Worm (Caenorhabditis elegans) whole organism, L2 larva: Measurements from ENCODE around the gene copb-2.
A peak's percentile ranks its signal among the peaks of the same experiment; 100 is the strongest.

Experiments used
- F13H6.1 ChIP-seq: sonication (generic microtip); optimal IDR thresholded peaks from 2 replicates; lab custom pipeline; 2016; ENCODE audit warnings: missing genetic modification characterization, missing compliant biosample characterization
- R02D3.7 ChIP-seq: fragments of 150-350 bp; optimal IDR thresholded peaks from 2 replicates; lab custom pipeline; 2014; ENCODE audit warnings: missing biosample characterization, missing genetic modification characterization
- Y55F3AM.14 ChIP-seq: fragments of 200-800 bp; sonication (Bioruptor generic); optimal IDR thresholded peaks from 2 replicates; lab custom pipeline; 2018; ENCODE audit warnings: mild to moderate bottlenecking, missing genetic modification characterization, missing compliant biosample characterization
- ama-1 ChIP-seq: fragments of 150-350 bp; optimal IDR thresholded peaks from 2 replicates; lab custom pipeline; 2018; ENCODE audit warnings: inconsistent platforms
- blmp-1 ChIP-seq: sonication (generic microtip); optimal IDR thresholded peaks from 2 replicates; lab custom pipeline; 2017; ENCODE audit warnings: missing genetic modification characterization, mild to moderate bottlenecking, missing compliant biosample characterization, antibody characterized with exemption, moderate library complexity; ENCODE audit not compliant: insufficient read depth
- ceh-16 ChIP-seq: fragments of 150-350 bp; optimal IDR thresholded peaks from 2 replicates; lab custom pipeline; 2014; ENCODE audit warnings: missing biosample characterization, missing genetic modification characterization
- crh-2 ChIP-seq: sonication (generic microtip); optimal IDR thresholded peaks from 2 replicates; lab custom pipeline; 2017; ENCODE audit warnings: missing biosample characterization, missing genetic modification characterization
- dmd-4 ChIP-seq: sonication (generic microtip); optimal IDR thresholded peaks from 2 replicates; lab custom pipeline; 2017; ENCODE audit warnings: missing biosample characterization, missing genetic modification characterization
- egl-27 ChIP-seq: sonication (generic microtip); optimal IDR thresholded peaks from 3 replicates; lab custom pipeline; 2017; ENCODE audit warnings: missing biosample characterization, missing genetic modification reagents, missing genetic modification characterization
- elt-1 ChIP-seq: fragments of 150-350 bp; optimal IDR thresholded peaks from 2 replicates; lab custom pipeline; 2014; ENCODE audit warnings: missing biosample characterization, missing genetic modification characterization
- fos-1 ChIP-seq: fragments of 150-350 bp; optimal IDR thresholded peaks from 2 replicates; lab custom pipeline; 2014; ENCODE audit warnings: missing biosample characterization, missing genetic modification characterization
- gmeb-1 ChIP-seq: fragments of 150-350 bp; optimal IDR thresholded peaks from 2 replicates; lab custom pipeline; 2014; ENCODE audit warnings: missing biosample characterization, missing genetic modification characterization
- lin-11 ChIP-seq: fragments of 150-350 bp; sonication (generic microtip); optimal IDR thresholded peaks from 2 replicates; lab custom pipeline; 2014; ENCODE audit warnings: missing biosample characterization, missing genetic modification characterization, inconsistent platforms, mixed read lengths
- lin-13 ChIP-seq: fragments of 150-350 bp; optimal IDR thresholded peaks from 2 replicates; lab custom pipeline; 2014; ENCODE audit warnings: missing biosample characterization, missing genetic modification reagents, missing genetic modification characterization
- lin-39 ChIP-seq: fragments of 150-350 bp; optimal IDR thresholded peaks from 2 replicates; lab custom pipeline; 2014; ENCODE audit warnings: missing biosample characterization, missing genetic modification reagents, missing genetic modification characterization
- lsy-2 ChIP-seq, 2 experiments: fragments of 150-350 bp in 1 of 2; sonication (generic microtip) in 1 of 2; optimal IDR thresholded peaks; 2 replicates each; lab custom pipeline; 2014 to 2017; ENCODE audit warnings: missing biosample characterization in 2 of 2, missing genetic modification characterization in 2 of 2
- mab-5 ChIP-seq: fragments of 150-350 bp; optimal IDR thresholded peaks from 2 replicates; lab custom pipeline; 2014; ENCODE audit warnings: missing biosample characterization, missing genetic modification characterization
- mdl-1 ChIP-seq, 2 experiments: fragments of 150-350 bp in 1 of 2; sonication (generic microtip) in 1 of 2; optimal IDR thresholded peaks; 2 replicates each; lab custom pipeline; 2017; ENCODE audit warnings: missing biosample characterization in 2 of 2, missing genetic modification characterization in 2 of 2
- nhr-10 ChIP-seq: sonication (generic microtip); optimal IDR thresholded peaks from 2 replicates; lab custom pipeline; 2017; ENCODE audit warnings: missing biosample characterization, missing genetic modification characterization
- nhr-11 ChIP-seq: fragments of 150-350 bp; optimal IDR thresholded peaks from 2 replicates; lab custom pipeline; 2014; ENCODE audit warnings: missing biosample characterization, missing genetic modification characterization
- nhr-12 ChIP-seq: fragments of 150-350 bp; optimal IDR thresholded peaks from 2 replicates; lab custom pipeline; 2014; ENCODE audit warnings: missing biosample characterization, missing genetic modification characterization
- nhr-129 ChIP-seq: fragments of 150-350 bp; optimal IDR thresholded peaks from 2 replicates; lab custom pipeline; 2014; ENCODE audit warnings: missing biosample characterization, missing genetic modification characterization
- nhr-21 ChIP-seq: fragments of 150-350 bp; optimal IDR thresholded peaks from 2 replicates; lab custom pipeline; 2014; ENCODE audit warnings: missing biosample characterization, missing genetic modification characterization
- nhr-23 ChIP-seq: fragments of 150-350 bp; optimal IDR thresholded peaks from 2 replicates; lab custom pipeline; 2014; ENCODE audit warnings: missing biosample characterization, missing genetic modification reagents, missing genetic modification characterization
- nhr-25 ChIP-seq: fragments of 150-350 bp; sonication (generic microtip); optimal IDR thresholded peaks from 3 replicates; lab custom pipeline; 2014; ENCODE audit warnings: missing biosample characterization, missing genetic modification characterization
- nhr-6 ChIP-seq: fragments of 150-350 bp; optimal IDR thresholded peaks from 2 replicates; lab custom pipeline; 2014; ENCODE audit warnings: missing biosample characterization, missing genetic modification characterization
- nhr-77 ChIP-seq: fragments of 150-350 bp; optimal IDR thresholded peaks from 2 replicates; lab custom pipeline; 2014; ENCODE audit warnings: missing biosample characterization, missing genetic modification characterization
- sem-4 ChIP-seq: fragments of 150-350 bp; optimal IDR thresholded peaks from 2 replicates; lab custom pipeline; 2014; ENCODE audit warnings: missing biosample characterization, missing genetic modification reagents, missing genetic modification characterization
- skn-1 ChIP-seq: sonication (generic microtip); optimal IDR thresholded peaks from 2 replicates; lab custom pipeline; 2017; ENCODE audit warnings: missing biosample characterization, missing genetic modification characterization
- sma-3 ChIP-seq: sonication (generic microtip); optimal IDR thresholded peaks from 2 replicates; lab custom pipeline; 2016; ENCODE audit warnings: missing genetic modification reagents, missing genetic modification characterization, missing compliant biosample characterization
- sma-9 ChIP-seq, 2 experiments: fragments of 150-350 bp in 1 of 2; sonication (generic microtip) in 1 of 2; optimal IDR thresholded peaks; 2 replicates each; lab custom pipeline; 2014 to 2016; ENCODE audit warnings: missing genetic modification characterization in 2 of 2, mild to moderate bottlenecking in 1 of 2, missing biosample characterization in 1 of 2, missing compliant biosample characterization in 1 of 2, missing genetic modification reagents in 1 of 2, moderate library complexity in 1 of 2
- snpc-4 ChIP-seq: fragments of 150-350 bp; optimal IDR thresholded peaks from 2 replicates; lab custom pipeline; 2014; ENCODE audit warnings: missing biosample characterization, missing genetic modification characterization
- unc-39 ChIP-seq: fragments of 150-350 bp; optimal IDR thresholded peaks from 2 replicates; lab custom pipeline; 2014; ENCODE audit warnings: missing biosample characterization, missing genetic modification characterization
- unc-55 ChIP-seq: fragments of 150-350 bp; sonication (generic microtip); optimal IDR thresholded peaks from 3 replicates; lab custom pipeline; 2014; ENCODE audit warnings: missing biosample characterization, missing genetic modification reagents, missing genetic modification characterization
- unc-62 ChIP-seq: fragments of 150-350 bp; optimal IDR thresholded peaks from 2 replicates; lab custom pipeline; 2014; ENCODE audit warnings: missing biosample characterization, missing genetic modification reagents, missing genetic modification characterization
- zag-1 ChIP-seq: fragments of 150-350 bp; optimal IDR thresholded peaks from 2 replicates; lab custom pipeline; 2014; ENCODE audit warnings: missing biosample characterization, missing genetic modification characterization
- ztf-1 ChIP-seq: fragments of 200-800 bp; sonication (Bioruptor generic); conservative IDR thresholded peaks from 2 replicates; pipeline ENCODE4 v1.3.6; 2022; ENCODE audit warnings: missing genetic modification characterization, missing compliant biosample characterization
- ztf-11 ChIP-seq: sonication (generic microtip); optimal IDR thresholded peaks from 2 replicates; lab custom pipeline; 2017; ENCODE audit warnings: missing biosample characterization, missing genetic modification characterization
- ztf-4 ChIP-seq: fragments of 150-350 bp; optimal IDR thresholded peaks from 2 replicates; lab custom pipeline; 2014; ENCODE audit warnings: missing biosample characterization, missing genetic modification characterization

The copb-2 gene

DNA sequence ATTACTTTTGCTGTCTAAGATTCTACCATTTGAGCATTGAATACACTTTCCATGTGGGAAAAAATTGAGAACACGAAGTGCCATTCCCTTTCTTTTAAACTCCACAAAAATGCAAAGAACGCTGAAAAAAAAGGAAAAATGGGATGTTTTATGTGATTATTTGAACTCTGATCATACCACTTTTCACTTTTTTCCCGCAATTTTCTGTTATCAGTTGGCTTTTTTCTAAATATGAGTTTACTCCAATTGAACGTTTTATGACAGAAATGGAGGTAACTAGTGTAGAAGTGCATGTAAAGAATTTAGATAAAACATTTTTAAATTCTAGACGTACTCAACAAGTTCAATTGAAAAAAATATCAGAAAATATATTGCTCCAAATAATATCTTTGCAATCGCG, 18.1 kb upstream of the copb-2 start:
- TF ChIP-seq dmd-4 (no peak), ztf-11 (no peak), unc-62 (GFP tag; lab: Kevin White, UChicago) (no peak), ztf-4 (no peak), gmeb-1 (tag; lab: Kevin White, UChicago) (no peak), nhr-12 (tag; lab: Kevin White, UChicago) (no peak), mdl-1 (tag; optimal IDR thresholded peaks at IDR 0.05; lab: Kevin White, UChicago) (no peak), lin-13 (GFP tag; lab: Kevin White, UChicago) (no peak), ceh-16 (tag; lab: Kevin White, UChicago) (no peak), mab-5 (tag; lab: Kevin White, UChicago) (no peak), fos-1 (tag; lab: Kevin White, UChicago) (no peak), sma-9 (GFP tag; optimal IDR thresholded peaks at IDR 0.05; lab: Kevin White, UChicago) (peak; percentile 12), sma-9 (tag; optimal IDR thresholded peaks at IDR 0.05; lab: Kevin White, UChicago) (no peak), nhr-77 (tag; lab: Kevin White, UChicago) (no peak), crh-2 (tag; lab: Kevin White, UChicago) (peak; percentile 8), ama-1 (no peak), zag-1 (tag; lab: Kevin White, UChicago) (no peak), nhr-21 (no peak), unc-39 (tag; lab: Kevin White, UChicago) (no peak), lin-11 (tag; lab: Kevin White, UChicago) (no peak), blmp-1 (tag; lab: Kevin White, UChicago) (peak; percentile 41)
- TF ChIP-seq, all 48 proteins: peak for 3

DNA sequence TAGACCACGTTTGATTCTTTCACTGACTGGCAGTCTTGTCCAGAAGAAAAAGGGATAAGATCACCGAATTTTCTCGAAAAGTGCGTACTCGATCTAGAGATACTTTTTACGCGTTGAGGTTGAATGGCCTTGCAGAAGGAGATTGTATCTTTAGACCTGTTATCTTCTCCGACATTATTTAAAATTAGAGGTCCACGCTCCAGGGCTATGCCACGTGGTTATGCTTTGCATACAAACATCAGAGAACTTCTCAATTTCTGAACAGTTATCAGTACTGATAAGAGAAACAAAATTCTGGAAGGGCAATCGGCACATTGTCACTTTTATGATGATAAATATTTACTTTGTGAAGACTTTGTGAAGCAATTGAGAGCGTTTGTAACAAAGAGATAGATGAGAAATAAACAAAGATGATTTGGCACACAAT, 17.4 kb upstream of the copb-2 start:
- TF ChIP-seq egl-27, result peak; percentile 11
- no peak for TF ChIP-seq ztf-1
- TF ChIP-seq sma-9 (GFP tag; optimal IDR thresholded peaks at IDR 0.05; lab: Kevin White, UChicago), result peak; percentile 94
- no peak for TF ChIP-seq sma-9 (tag; optimal IDR thresholded peaks at IDR 0.05; lab: Kevin White, UChicago)
- TF ChIP-seq crh-2 (tag; lab: Kevin White, UChicago), result peak; percentile 97
- no peak for TF ChIP-seq nhr-11 (tag; lab: Kevin White, UChicago)
- TF ChIP-seq sma-3, result peak; percentile 89
- no peak for TF ChIP-seq ztf-4
- TF ChIP-seq ceh-16 (tag; lab: Kevin White, UChicago), result peak; percentile 82
- peak; percentile 65 for TF ChIP-seq nhr-129 (tag; lab: Kevin White, UChicago)
- TF ChIP-seq nhr-21, result peak; percentile 88
- TF ChIP-seq zag-1 (tag; lab: Kevin White, UChicago), result no peak
- no peak for TF ChIP-seq R02D3.7 (tag; lab: Kevin White, UChicago)
- TF ChIP-seq nhr-25 (tag; lab: Kevin White, UChicago), result peak; percentile 17
- peak; percentile 58 for TF ChIP-seq F13H6.1 (tag; lab: Kevin White, UChicago)
- peak; percentile 82 for TF ChIP-seq nhr-6
- TF ChIP-seq sem-4 (tag; lab: Kevin White, UChicago), result peak; percentile 62
- TF ChIP-seq gmeb-1 (tag; lab: Kevin White, UChicago), result peak; percentile 59
- no peak for TF ChIP-seq unc-55 (GFP tag; lab: Kevin White, UChicago)
- TF ChIP-seq nhr-23, result no peak
- no peak for TF ChIP-seq lin-39 (tag; lab: Kevin White, UChicago)
- TF ChIP-seq skn-1 (tag; lab: Kevin White, UChicago), result peak; percentile 74
- TF ChIP-seq snpc-4 (tag; lab: Kevin White, UChicago), result no peak
- TF ChIP-seq ztf-11, result no peak
- TF ChIP-seq blmp-1 (tag; lab: Kevin White, UChicago), result peak; percentile 61
- TF ChIP-seq lin-13 (GFP tag; lab: Kevin White, UChicago), result peak; percentile 41
- TF ChIP-seq nhr-10, result peak; percentile 3
- peak; percentile 64 for TF ChIP-seq elt-1 (tag; lab: Kevin White, UChicago)
- TF ChIP-seq mdl-1 (tag; optimal IDR thresholded peaks at IDR 0.05; lab: Kevin White, UChicago), result peak; percentile 72 to 87
- TF ChIP-seq fos-1 (tag; lab: Kevin White, UChicago), result peak; percentile 39
- TF ChIP-seq lin-11 (tag; lab: Kevin White, UChicago), result no peak
- TF ChIP-seq ama-1, result peak; percentile 35
- no peak for TF ChIP-seq nhr-77 (tag; lab: Kevin White, UChicago)
- peak in 1 of 2 experiments; percentile 56 for TF ChIP-seq lsy-2 (tag; optimal IDR thresholded peaks at IDR 0.05; lab: Kevin White, UChicago)

DNA sequence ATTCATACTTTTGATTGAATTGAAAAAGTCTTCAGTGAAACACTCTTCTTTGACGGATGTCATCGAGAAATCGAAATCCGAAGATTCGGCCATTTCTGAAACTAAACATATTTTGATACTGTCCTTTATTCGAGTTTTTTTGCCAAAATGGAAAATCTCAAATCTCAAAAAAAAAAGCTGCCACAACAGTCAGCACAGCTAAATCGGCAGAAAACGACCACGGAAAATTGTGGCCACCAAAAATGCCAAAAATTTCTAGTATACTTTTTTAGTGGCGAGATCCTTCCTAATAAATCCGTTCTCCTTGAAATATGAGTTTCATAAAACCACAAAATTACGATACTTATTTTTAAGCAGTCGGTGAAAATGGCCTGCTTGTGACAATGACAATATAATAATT, 15.6 kb upstream of the copb-2 start, which contains the start of gene F38E11.9:
Gene F38E11.9 (minus strand): TSS at position 101 of the 400 bp plus-strand sequence.
- TF ChIP-seq unc-62 (GFP tag; lab: Kevin White, UChicago) (no peak), ceh-16 (tag; lab: Kevin White, UChicago) (no peak), ztf-1 (no peak), nhr-10 (no peak), elt-1 (tag; lab: Kevin White, UChicago) (no peak), Y55F3AM.14 (no peak), snpc-4 (tag; lab: Kevin White, UChicago) (no peak)
